Worm (Caenorhabditis elegans): ENCODE data around the gene oac-56.
A peak's percentile ranks its signal among the peaks of the same experiment; 100 is the strongest.
"Not testable (repeated sequence)": the region's sequence is repeated elsewhere in the genome, so short reads cannot be mapped to it uniquely, and the experiment has no call there.

DNA sequence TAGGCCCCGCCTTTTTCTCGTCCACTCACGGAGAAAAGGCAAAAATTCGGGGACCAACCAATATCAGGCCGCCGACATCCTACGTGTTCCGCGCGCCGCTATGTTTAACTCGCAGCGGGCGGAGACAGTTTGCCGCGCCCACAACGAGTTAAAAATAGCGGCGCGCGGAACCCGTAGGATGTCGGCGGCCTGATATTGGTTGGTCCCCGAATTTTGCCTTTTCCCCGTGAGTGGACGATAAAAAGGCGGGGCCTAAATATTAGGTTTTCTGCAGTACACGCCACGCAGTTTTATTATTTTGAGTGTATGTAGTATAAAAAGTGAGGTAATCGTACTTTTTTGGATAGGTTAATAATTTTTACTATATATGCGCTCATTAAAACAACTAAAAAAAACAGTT, 22.3 kb downstream of the oac-56 start:
- TF ChIP-seq athp-1 (tag; optimal IDR thresholded peaks at IDR 0.05); snpc-4 (GFP tag; optimal IDR thresholded peaks at IDR 0.05); unc-62 (GFP tag; optimal IDR thresholded peaks at IDR 0.05); ama-1 (optimal IDR thresholded peaks at IDR 0.05); ama-1 (GFP tag; optimal IDR thresholded peaks at IDR 0.05); lin-35 (GFP tag; optimal IDR thresholded peaks at IDR 0.05); egl-18 (GFP tag; IDR thresholded peaks at IDR 0.05); dpl-1 (GFP tag; optimal IDR thresholded peaks at IDR 0.05); ceh-58 (GFP tag; IDR thresholded peaks at IDR 0.05): not testable (repeated sequence)
- TF ChIP-seq snpc-4 (tag; optimal IDR thresholded peaks at IDR 0.05) = peak in 3 of 4 experiments; percentile 31 to 95 (median 55)

Measured in whole organism, young adult.